Fruit fly (Drosophila melanogaster): ENCODE data around the gene CG3062.

The CG3062 gene

dm6 chrX:4610481-4610880 lies 34.2 kb downstream of the CG3062 start (continued):
- no peak for TF ChIP-seq CG12299 (tag; optimal IDR thresholded peaks at IDR 0.05)
- no peak for TF ChIP-seq CG11456 (GFP tag; IDR thresholded peaks at IDR 0.05)
- no peak for TF ChIP-seq tup (GFP tag; optimal IDR thresholded peaks at IDR 0.05)
- TF ChIP-seq CG16863 (GFP tag; optimal IDR thresholded peaks at IDR 0.05), result no peak
- no peak for TF ChIP-seq CG14860 (GFP tag; IDR thresholded peaks at IDR 0.05; ENCODE audit: partially characterized antibody)
- peak; percentile 57 for TF ChIP-seq CG12071 (GFP tag; optimal IDR thresholded peaks at IDR 0.05)
- no peak for TF ChIP-seq CG9437 (GFP tag; optimal IDR thresholded peaks at IDR 0.05)
- no peak for TF ChIP-seq btn (GFP tag; optimal IDR thresholded peaks at IDR 0.05)
- TF ChIP-seq CG4328 (GFP tag; optimal IDR thresholded peaks at IDR 0.05), result no peak
- TF ChIP-seq Xrp1 (GFP tag; IDR thresholded peaks at IDR 0.05), result 0 out of 2 replicates have a peak, but pooled peaks have one; percentile 9
- TF ChIP-seq Aef1 (GFP tag; IDR thresholded peaks at IDR 0.05), result no peak
- TF ChIP-seq zfh2 (GFP tag; optimal IDR thresholded peaks at IDR 0.05), result peak; percentile 20
- no peak for TF ChIP-seq Taf1 (GFP tag; IDR thresholded peaks at IDR 0.05)
- no peak for TF ChIP-seq CoRest (tag; optimal IDR thresholded peaks at IDR 0.05)
- TF ChIP-seq CG32767 (GFP tag; IDR thresholded peaks at IDR 0.05), result no peak
- no peak for TF ChIP-seq CG17612 (GFP tag; IDR thresholded peaks at IDR 0.05)
- no peak for TF ChIP-seq NfI (GFP tag; optimal IDR thresholded peaks at IDR 0.05)
- no peak for TF ChIP-seq CG8944 (GFP tag; optimal IDR thresholded peaks at IDR 0.05)
- no peak for TF ChIP-seq Doc2 (GFP tag; IDR thresholded peaks at IDR 0.05)
- TF ChIP-seq CG34376 (GFP tag; optimal IDR thresholded peaks at IDR 0.05), result no peak
- TF ChIP-seq Spps (tag; optimal IDR thresholded peaks at IDR 0.05), result no peak
- no peak for TF ChIP-seq CG11723 (GFP tag; optimal IDR thresholded peaks at IDR 0.05)
- TF ChIP-seq inv (GFP tag; IDR thresholded peaks at IDR 0.05; ENCODE audit: partially characterized antibody), result no peak
- TF ChIP-seq CG6272 (GFP tag; IDR thresholded peaks at IDR 0.05), result no peak
- no peak for TF ChIP-seq CG12391 (tag; optimal IDR thresholded peaks at IDR 0.05)
- TF ChIP-seq pfk (GFP tag; optimal IDR thresholded peaks at IDR 0.05), result no peak
- no peak for TF ChIP-seq CG16815 (GFP tag; optimal IDR thresholded peaks at IDR 0.05)
- TF ChIP-seq lmd (GFP tag; IDR thresholded peaks at IDR 0.05), result no peak
- no peak for TF ChIP-seq CG1024 (GFP tag; IDR thresholded peaks at IDR 0.05)
- no peak for TF ChIP-seq CG14965 (GFP tag; optimal IDR thresholded peaks at IDR 0.05; ENCODE audit: borderline replicate concordance)
- peak; percentile 16 for TF ChIP-seq Dip3 (GFP tag; optimal IDR thresholded peaks at IDR 0.05)
- no peak for TF ChIP-seq hb (GFP tag; IDR thresholded peaks at IDR 0.05; ENCODE audit: partially characterized antibody)
- TF ChIP-seq dmrt11E (tag; optimal IDR thresholded peaks at IDR 0.05), result no peak
- TF ChIP-seq CG10462 (GFP tag; optimal IDR thresholded peaks at IDR 0.05), result no peak
- TF ChIP-seq Kr (GFP tag; optimal IDR thresholded peaks at IDR 0.05), result no peak
- TF ChIP-seq CG4707 (GFP tag; optimal IDR thresholded peaks at IDR 0.05), result no peak
- no peak for TF ChIP-seq bigmax (GFP tag; optimal IDR thresholded peaks at IDR 0.05)
- no peak for TF ChIP-seq CG7745 (tag; optimal IDR thresholded peaks at IDR 0.05)
- no peak for TF ChIP-seq CG10565 (GFP tag; optimal IDR thresholded peaks at IDR 0.05)
- no peak for TF ChIP-seq fd102C (GFP tag; optimal IDR thresholded peaks at IDR 0.05)
- no peak for TF ChIP-seq toy (GFP tag; IDR thresholded peaks at IDR 0.05)
- peak; percentile 3 for TF ChIP-seq luna (GFP tag; optimal IDR thresholded peaks at IDR 0.05)
- no peak for TF ChIP-seq CG8089 (GFP tag; optimal IDR thresholded peaks at IDR 0.05)
- no peak for TF ChIP-seq CG9797 (GFP tag; optimal IDR thresholded peaks at IDR 0.05)
- TF ChIP-seq dati (GFP tag; IDR thresholded peaks at IDR 0.05), result no peak
- TF ChIP-seq Rx (GFP tag; IDR thresholded peaks at IDR 0.05), result no peak
- no peak; the same call in 1 of the 2 replicates for TF ChIP-seq CG32532 (GFP tag; IDR thresholded peaks at IDR 0.05)
- TF ChIP-seq bowl (GFP tag; IDR thresholded peaks at IDR 0.05), result no peak
- peak; percentile 40 for TF ChIP-seq Camta (GFP tag; optimal IDR thresholded peaks at IDR 0.05)
- TF ChIP-seq dysf (GFP tag; IDR thresholded peaks at IDR 0.05), result no peak
- no peak for TF ChIP-seq grau (tag; optimal IDR thresholded peaks at IDR 0.05)
- no peak for TF ChIP-seq CG6689 (GFP tag; IDR thresholded peaks at IDR 0.05)

All from whole organism, embryonic.